Fruit fly (Drosophila melanogaster): ENCODE data around the gene MBD-like.
A peak's percentile ranks its signal among the peaks of the same experiment; 100 is the strongest.

The MBD-like gene

dm6 chr3R:9581089-9581520 is 21.5 kb downstream of the MBD-like start, which contains the start of gene CG8301:
CG8301 (plus strand) TSS chr3R:9581306.
- TF ChIP-seq foxo (GFP tag; optimal IDR thresholded peaks at IDR 0.05), result peak in 1 of 2 experiments; percentile 12
- no peak for TF ChIP-seq Rel (GFP tag; optimal IDR thresholded peaks at IDR 0.05)
- TF ChIP-seq Rel (tag; optimal IDR thresholded peaks at IDR 0.05), result peak; percentile 41
- peak; percentile 15 for TF ChIP-seq h (GFP tag; optimal IDR thresholded peaks at IDR 0.05)
- TF ChIP-seq Jra (GFP tag; optimal IDR thresholded peaks at IDR 0.05), result no peak
- TF ChIP-seq HLH106 (tag; optimal IDR thresholded peaks at IDR 0.05), result peak; percentile 19

dm6 chr3R:9581973-9582372 is 22.4 kb downstream of the MBD-like start:
- TF ChIP-seq sage (GFP tag; optimal IDR thresholded peaks at IDR 0.05) (no peak), foxo (GFP tag; optimal IDR thresholded peaks at IDR 0.05) (no peak), Mio (GFP tag; optimal IDR thresholded peaks at IDR 0.05) (no peak), Sp1 (GFP tag; optimal IDR thresholded peaks at IDR 0.05) (no peak), pan (optimal IDR thresholded peaks at IDR 0.05) (no peak), N (GFP tag; optimal IDR thresholded peaks at IDR 0.05) (no peak), Dfd (GFP tag; optimal IDR thresholded peaks at IDR 0.05) (no peak), Dif (GFP tag; optimal IDR thresholded peaks at IDR 0.05; ENCODE audit: partially characterized antibody) (no peak), tai (GFP tag; optimal IDR thresholded peaks at IDR 0.05) (no peak), lola (GFP tag; optimal IDR thresholded peaks at IDR 0.05) (no peak), h (GFP tag; optimal IDR thresholded peaks at IDR 0.05) (no peak), rgr (GFP tag; optimal IDR thresholded peaks at IDR 0.05) (no peak)

dm6 chr3R:9583122-9583521 is 23.6 kb downstream of the MBD-like start, which contains the start of gene CG33654:
CG33654 (minus strand) TSS chr3R:9583222.
- TF ChIP-seq Jra (GFP tag; optimal IDR thresholded peaks at IDR 0.05) (no peak), psq (GFP tag; optimal IDR thresholded peaks at IDR 0.05) (no peak), brk (GFP tag; optimal IDR thresholded peaks at IDR 0.05) (no peak), OdsH (GFP tag; optimal IDR thresholded peaks at IDR 0.05) (no peak), Dif (GFP tag; optimal IDR thresholded peaks at IDR 0.05; ENCODE audit: partially characterized antibody) (no peak), lola (GFP tag; optimal IDR thresholded peaks at IDR 0.05) (no peak), dsf (GFP tag; optimal IDR thresholded peaks at IDR 0.05; ENCODE audit: borderline replicate concordance) (no peak), Vsx2 (GFP tag; optimal IDR thresholded peaks at IDR 0.05; ENCODE audit: partially characterized antibody) (no peak), GATAd (GFP tag; optimal IDR thresholded peaks at IDR 0.05) (no peak), sage (GFP tag; optimal IDR thresholded peaks at IDR 0.05) (no peak), CG9705 (GFP tag; optimal IDR thresholded peaks at IDR 0.05) (no peak), br (GFP tag; optimal IDR thresholded peaks at IDR 0.05) (no peak), pan (optimal IDR thresholded peaks at IDR 0.05) (no peak), dmrt93B (GFP tag; optimal IDR thresholded peaks at IDR 0.05) (no peak), woc (GFP tag; optimal IDR thresholded peaks at IDR 0.05) (no peak), N (GFP tag; optimal IDR thresholded peaks at IDR 0.05) (no peak), Rel (GFP tag; optimal IDR thresholded peaks at IDR 0.05) (no peak), Rel (tag; optimal IDR thresholded peaks at IDR 0.05) (no peak), Sp1 (GFP tag; optimal IDR thresholded peaks at IDR 0.05) (no peak), Hr78 (GFP tag; optimal IDR thresholded peaks at IDR 0.05) (no peak), Hr83 (GFP tag; optimal IDR thresholded peaks at IDR 0.05; ENCODE audit: poor library complexity, severe bottlenecking) (no peak)

- TF ChIP-seq jim (GFP tag; optimal IDR thresholded peaks at IDR 0.05) (no peak), Mio (GFP tag; optimal IDR thresholded peaks at IDR 0.05) (no peak), Myc (optimal IDR thresholded peaks at IDR 0.05) (peak; percentile 89), dsf (GFP tag; optimal IDR thresholded peaks at IDR 0.05; ENCODE audit: borderline replicate concordance) (peak; percentile 33), Sp1 (GFP tag; optimal IDR thresholded peaks at IDR 0.05) (peak; percentile 32), Rel (GFP tag; optimal IDR thresholded peaks at IDR 0.05) (no peak), Rel (tag; optimal IDR thresholded peaks at IDR 0.05) (peak; percentile 33), N (GFP tag; optimal IDR thresholded peaks at IDR 0.05) (no peak), woc (GFP tag; optimal IDR thresholded peaks at IDR 0.05) (peak; percentile 91), HLH106 (tag; optimal IDR thresholded peaks at IDR 0.05) (peak; percentile 59), Jra (GFP tag; optimal IDR thresholded peaks at IDR 0.05) (peak; percentile 72), psq (GFP tag; optimal IDR thresholded peaks at IDR 0.05) (peak; percentile 35), Abd-B (GFP tag; optimal IDR thresholded peaks at IDR 0.05) (no peak), lola (GFP tag; optimal IDR thresholded peaks at IDR 0.05) (no peak), Vsx2 (GFP tag; optimal IDR thresholded peaks at IDR 0.05; ENCODE audit: partially characterized antibody) (no peak), Hnf4 (GFP tag; optimal IDR thresholded peaks at IDR 0.05) (no peak), ey (GFP tag; optimal IDR thresholded peaks at IDR 0.05) (peak; percentile 53), dmrt93B (GFP tag; optimal IDR thresholded peaks at IDR 0.05) (peak; percentile 14), sv (GFP tag; optimal IDR thresholded peaks at IDR 0.05) (peak; percentile 36), CG32264 (GFP tag; optimal IDR thresholded peaks at IDR 0.05) (peak; percentile 46), Dfd (GFP tag; optimal IDR thresholded peaks at IDR 0.05) (no peak), br (GFP tag; optimal IDR thresholded peaks at IDR 0.05) (peak; percentile 60), tai (GFP tag; optimal IDR thresholded peaks at IDR 0.05) (no peak), h (GFP tag; optimal IDR thresholded peaks at IDR 0.05) (peak; percentile 71), Hr78 (GFP tag; optimal IDR thresholded peaks at IDR 0.05) (no peak), fru (GFP tag; optimal IDR thresholded peaks at IDR 0.05) (no peak), sage (GFP tag; optimal IDR thresholded peaks at IDR 0.05) (peak; percentile 52), Hr83 (GFP tag; optimal IDR thresholded peaks at IDR 0.05; ENCODE audit: poor library complexity, severe bottlenecking) (peak; percentile 83), Dif (GFP tag; optimal IDR thresholded peaks at IDR 0.05; ENCODE audit: partially characterized antibody) (no peak), GATAd (GFP tag; optimal IDR thresholded peaks at IDR 0.05) (peak; percentile 38), dl (GFP tag; optimal IDR thresholded peaks at IDR 0.05; ENCODE audit: insufficient read depth in 1 of 2, partially characterized antibody in 2 of 2) (no peak), foxo (GFP tag; optimal IDR thresholded peaks at IDR 0.05) (peak in 1 of 2 experiments; percentile 66), usp (GFP tag; optimal IDR thresholded peaks at IDR 0.05) (no peak), pan (optimal IDR thresholded peaks at IDR 0.05) (no peak), rgr (GFP tag; optimal IDR thresholded peaks at IDR 0.05) (peak; percentile 68), OdsH (GFP tag; optimal IDR thresholded peaks at IDR 0.05) (no peak)
These were observed 27.2 kb downstream of the MBD-like start, which contains the start of gene P58IPK for dm6 chr3R:9586663-9587248. P58IPK (plus strand) TSS chr3R:9586942.

All from whole organism, wandering third instar larva.